Fruit fly (Drosophila melanogaster): ENCODE measurements around the gene ru.

Gene ru

DNA sequence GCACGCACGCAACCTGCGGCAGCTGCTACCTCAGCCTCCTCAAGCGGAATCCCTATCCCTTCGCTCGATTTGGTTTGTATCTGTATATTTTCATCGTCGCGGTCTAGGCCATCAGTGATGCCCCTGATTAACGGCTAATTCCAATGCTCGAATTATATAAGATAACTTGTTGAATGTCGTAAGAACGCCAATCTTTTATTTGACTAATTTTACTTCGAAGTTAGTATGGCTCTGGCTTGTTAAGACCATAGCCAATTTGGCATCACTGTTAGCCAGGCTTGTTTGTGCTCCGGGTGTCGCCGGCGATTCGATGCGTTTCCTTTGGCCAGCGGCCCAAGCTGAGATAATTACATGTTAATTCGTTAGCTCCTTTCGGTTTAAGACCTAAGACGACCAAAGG, 43.6 kb downstream of the ru start (continued):
- TF ChIP-seq TFAM (GFP tag; optimal IDR thresholded peaks at IDR 0.05) (no peak), CG7357 (GFP tag; IDR thresholded peaks at IDR 0.05) (0 out of 3 replicates have a peak, but pooled peaks have one; percentile 34), Hsf (GFP tag; optimal IDR thresholded peaks at IDR 0.05) (peak; percentile 53), CG31365 (tag; optimal IDR thresholded peaks at IDR 0.05) (no peak), CG12391 (tag; optimal IDR thresholded peaks at IDR 0.05) (peak; percentile 61), fd64A (GFP tag; optimal IDR thresholded peaks at IDR 0.05) (no peak), CG8359 (GFP tag; optimal IDR thresholded peaks at IDR 0.05; ENCODE audit: borderline replicate concordance) (no peak), Dfd (GFP tag; optimal IDR thresholded peaks at IDR 0.05) (no peak), Drgx (GFP tag; IDR thresholded peaks at IDR 0.05) (no peak), sd (tag; optimal IDR thresholded peaks at IDR 0.05) (no peak), kah (GFP tag; optimal IDR thresholded peaks at IDR 0.05) (no peak), lilli (GFP tag; optimal IDR thresholded peaks at IDR 0.05) (no peak), CG14860 (GFP tag; IDR thresholded peaks at IDR 0.05; ENCODE audit: partially characterized antibody) (no peak), nom (GFP tag; optimal IDR thresholded peaks at IDR 0.05) (no peak), lmd (GFP tag; IDR thresholded peaks at IDR 0.05) (peak; percentile 49), E2f2 (GFP tag; IDR thresholded peaks at IDR 0.05) (peak; percentile 13; the same call in 1 of the 2 replicates), wek (GFP tag; optimal IDR thresholded peaks at IDR 0.05) (no peak), yki (optimal IDR thresholded peaks at IDR 0.05) (no peak), sim (GFP tag; IDR thresholded peaks at IDR 0.05) (peak; percentile 71), trem (tag; optimal IDR thresholded peaks at IDR 0.05) (no peak), hbn (GFP tag; IDR thresholded peaks at IDR 0.05; ENCODE audit: partially characterized antibody) (no peak), bbx (GFP tag; IDR thresholded peaks at IDR 0.05; ENCODE audit: partially characterized antibody) (no peak), CG18011 (GFP tag; optimal IDR thresholded peaks at IDR 0.05) (no peak), Atf6 (GFP tag; IDR thresholded peaks at IDR 0.05) (no peak), H15 (GFP tag; IDR thresholded peaks at IDR 0.05) (peak; percentile 71), Hr39 (optimal IDR thresholded peaks at IDR 0.05) (no peak), CG10654 (GFP tag; optimal IDR thresholded peaks at IDR 0.05) (no peak), CG11093 (GFP tag; IDR thresholded peaks at IDR 0.05) (no peak), HmgD (GFP tag; optimal IDR thresholded peaks at IDR 0.05) (no peak), tll (GFP tag; optimal IDR thresholded peaks at IDR 0.05) (no peak), toy (GFP tag; IDR thresholded peaks at IDR 0.05) (no peak), bsh (GFP tag; optimal IDR thresholded peaks at IDR 0.05) (peak in 1 of 2 experiments; percentile 59), Dip2 (GFP tag; IDR thresholded peaks at IDR 0.05) (no peak), CG1529 (GFP tag; optimal IDR thresholded peaks at IDR 0.05) (no peak), HLH54F (GFP tag; optimal IDR thresholded peaks at IDR 0.05) (peak; percentile 4), tx (GFP tag; optimal IDR thresholded peaks at IDR 0.05) (no peak), scrt (GFP tag; optimal IDR thresholded peaks at IDR 0.05) (no peak), CG10209 (GFP tag; optimal IDR thresholded peaks at IDR 0.05) (peak; percentile 48), tap (tag; optimal IDR thresholded peaks at IDR 0.05) (no peak), Dbx (GFP tag; IDR thresholded peaks at IDR 0.05) (no peak), prd (optimal IDR thresholded peaks at IDR 0.05) (no peak), prd (GFP tag; IDR thresholded peaks at IDR 0.05) (peak; percentile 92), D (optimal IDR thresholded peaks at IDR 0.05) (no peak), D (GFP tag; optimal IDR thresholded peaks at IDR 0.05) (no peak), crp (GFP tag; optimal IDR thresholded peaks at IDR 0.05) (no peak), nerfin-1 (tag; optimal IDR thresholded peaks at IDR 0.05) (no peak), ems (GFP tag; optimal IDR thresholded peaks at IDR 0.05) (no peak), CG31441 (GFP tag; IDR thresholded peaks at IDR 0.05) (peak; percentile 53; the same call in 1 of the 2 replicates), Eip74EF (GFP tag; optimal IDR thresholded peaks at IDR 0.05) (no peak), Hand (GFP tag; optimal IDR thresholded peaks at IDR 0.05) (no peak), Xbp1 (GFP tag; optimal IDR thresholded peaks at IDR 0.05) (peak; percentile 40), CG4730 (GFP tag; IDR thresholded peaks at IDR 0.05) (peak; percentile 36; the same call in 1 of the 2 replicates)

Data from whole organism, embryonic.